Worm (Caenorhabditis elegans): Measurements from ENCODE around the gene srt-33.

Gene srt-33

ce11 chrV:14270729-14271128, 8.9 kb downstream of the srt-33 start, which contains the start of gene F40G12.5:
TSS of gene F40G12.5 (minus strand) at chrV:14270829.
- TF ChIP-seq cog-1 (tag; optimal IDR thresholded peaks at IDR 0.05) (no peak), ref-1 (GFP tag; conservative IDR thresholded peaks at IDR 0.05) (no peak), tab-1 (GFP tag; IDR thresholded peaks at IDR 0.05) (no peak), ztf-29 (GFP tag; IDR thresholded peaks at IDR 0.05) (no peak), med-1 (GFP tag; optimal IDR thresholded peaks at IDR 0.05; ENCODE audit: insufficient read depth) (no peak), klf-2 (GFP tag; conservative IDR thresholded peaks at IDR 0.05) (no peak), T22C8.4 (GFP tag; IDR thresholded peaks at IDR 0.05) (no peak)

ce11 chrV:14268616-14269015, 11.1 kb downstream of the srt-33 start, which contains the start of gene F40G12.4:
TSS of gene F40G12.4 (minus strand) at chrV:14268716.
- no peak for TF ChIP-seq ztf-29 (GFP tag; IDR thresholded peaks at IDR 0.05)
- no peak for TF ChIP-seq med-1 (GFP tag; optimal IDR thresholded peaks at IDR 0.05; ENCODE audit: insufficient read depth)
- TF ChIP-seq ref-1 (GFP tag; conservative IDR thresholded peaks at IDR 0.05), result no peak
- TF ChIP-seq tab-1 (GFP tag; IDR thresholded peaks at IDR 0.05), result no peak
- TF ChIP-seq T22C8.4 (GFP tag; IDR thresholded peaks at IDR 0.05), result no peak
- TF ChIP-seq klf-2 (GFP tag; conservative IDR thresholded peaks at IDR 0.05), result no peak
- no peak for TF ChIP-seq flt-1 (GFP tag; IDR thresholded peaks at IDR 0.05)
- TF ChIP-seq ztf-23 (GFP tag; IDR thresholded peaks at IDR 0.05), result no peak
- no peak for TF ChIP-seq cog-1 (tag; optimal IDR thresholded peaks at IDR 0.05)

- TF ChIP-seq ztf-29 (GFP tag; IDR thresholded peaks at IDR 0.05) (no peak), klf-2 (GFP tag; conservative IDR thresholded peaks at IDR 0.05) (no peak), ref-1 (GFP tag; conservative IDR thresholded peaks at IDR 0.05) (no peak), tab-1 (GFP tag; IDR thresholded peaks at IDR 0.05) (no peak), med-1 (GFP tag; optimal IDR thresholded peaks at IDR 0.05; ENCODE audit: insufficient read depth) (no peak), flt-1 (GFP tag; IDR thresholded peaks at IDR 0.05) (no peak), T22C8.4 (GFP tag; IDR thresholded peaks at IDR 0.05) (no peak), ztf-23 (GFP tag; IDR thresholded peaks at IDR 0.05) (no peak), cog-1 (tag; optimal IDR thresholded peaks at IDR 0.05) (no peak)
Observed at ce11 chrV:14267326-14267942, 12.2 kb downstream of the srt-33 start.

- no peak for TF ChIP-seq klf-2 (GFP tag; conservative IDR thresholded peaks at IDR 0.05)
- TF ChIP-seq ztf-29 (GFP tag; IDR thresholded peaks at IDR 0.05), result no peak
- no peak for TF ChIP-seq T22C8.4 (GFP tag; IDR thresholded peaks at IDR 0.05)
- TF ChIP-seq ztf-23 (GFP tag; IDR thresholded peaks at IDR 0.05), result no peak
- no peak for TF ChIP-seq flt-1 (GFP tag; IDR thresholded peaks at IDR 0.05)
- no peak for TF ChIP-seq ref-1 (GFP tag; conservative IDR thresholded peaks at IDR 0.05)
- no peak for TF ChIP-seq tab-1 (GFP tag; IDR thresholded peaks at IDR 0.05)
- no peak for TF ChIP-seq cog-1 (tag; optimal IDR thresholded peaks at IDR 0.05)
- no peak for TF ChIP-seq med-1 (GFP tag; optimal IDR thresholded peaks at IDR 0.05; ENCODE audit: insufficient read depth)
Observed at ce11 chrV:14260831-14261230, 18.8 kb downstream of the srt-33 start, which contains the start of gene F40G12.2. TSS of gene F40G12.2 (minus strand) at chrV:14260931.

DNA sequence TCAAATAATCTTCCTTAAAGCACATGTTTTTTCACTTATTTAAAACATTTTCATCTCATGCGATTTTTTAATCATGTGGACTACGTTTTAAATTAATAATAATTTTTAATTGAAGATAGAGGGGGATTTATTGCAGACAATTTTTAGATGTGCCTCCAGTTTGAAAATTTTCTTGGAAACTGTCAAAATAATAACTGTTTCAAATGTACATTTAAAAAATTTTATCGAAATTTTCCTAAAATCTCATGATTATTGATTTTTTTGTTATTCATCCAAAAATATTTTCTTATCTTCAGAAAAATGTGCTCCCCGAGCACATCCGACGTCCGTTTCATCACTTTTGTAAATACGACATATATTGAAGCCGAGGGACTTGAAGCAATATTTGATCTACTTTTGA, 22.9 kb downstream of the srt-33 start, which contains the start of gene sre-8:
TSS of gene sre-8 (plus strand) at position 301 of the 400 bp plus-strand sequence.
- no peak for TF ChIP-seq klf-2 (GFP tag; conservative IDR thresholded peaks at IDR 0.05)
- TF ChIP-seq flt-1 (GFP tag; IDR thresholded peaks at IDR 0.05), result no peak
- TF ChIP-seq ztf-23 (GFP tag; IDR thresholded peaks at IDR 0.05), result no peak
- no peak for TF ChIP-seq med-1 (GFP tag; optimal IDR thresholded peaks at IDR 0.05; ENCODE audit: insufficient read depth)
- TF ChIP-seq ztf-29 (GFP tag; IDR thresholded peaks at IDR 0.05), result no peak
- no peak for TF ChIP-seq ref-1 (GFP tag; conservative IDR thresholded peaks at IDR 0.05)
- no peak for TF ChIP-seq tab-1 (GFP tag; IDR thresholded peaks at IDR 0.05)
- no peak for TF ChIP-seq T22C8.4 (GFP tag; IDR thresholded peaks at IDR 0.05)
- TF ChIP-seq cog-1 (tag; optimal IDR thresholded peaks at IDR 0.05), result no peak

DNA sequence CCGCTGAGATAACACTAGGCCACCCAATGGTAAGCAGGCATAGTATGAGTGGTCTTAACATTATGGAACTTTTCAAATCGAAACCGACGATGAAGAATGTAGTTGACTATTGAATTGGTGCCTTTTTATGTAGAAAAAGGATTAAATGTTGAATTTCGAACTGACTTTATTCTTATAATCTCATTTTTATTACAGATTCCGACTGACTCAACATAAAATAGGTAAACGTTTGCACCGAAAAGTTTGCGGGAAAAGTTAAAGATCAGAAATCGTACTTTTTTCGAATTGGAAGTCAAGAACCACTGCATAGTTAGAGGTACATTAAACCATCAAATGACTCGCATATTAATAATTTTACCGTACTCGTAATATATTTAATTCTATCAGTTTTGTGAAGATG, 25.5 kb downstream of the srt-33 start, which contains the start of gene K02E11.7:
TSS of gene K02E11.7 (minus strand) at position 101 of the 400 bp plus-strand sequence.
- no peak for TF ChIP-seq T22C8.4 (GFP tag; IDR thresholded peaks at IDR 0.05)

DNA sequence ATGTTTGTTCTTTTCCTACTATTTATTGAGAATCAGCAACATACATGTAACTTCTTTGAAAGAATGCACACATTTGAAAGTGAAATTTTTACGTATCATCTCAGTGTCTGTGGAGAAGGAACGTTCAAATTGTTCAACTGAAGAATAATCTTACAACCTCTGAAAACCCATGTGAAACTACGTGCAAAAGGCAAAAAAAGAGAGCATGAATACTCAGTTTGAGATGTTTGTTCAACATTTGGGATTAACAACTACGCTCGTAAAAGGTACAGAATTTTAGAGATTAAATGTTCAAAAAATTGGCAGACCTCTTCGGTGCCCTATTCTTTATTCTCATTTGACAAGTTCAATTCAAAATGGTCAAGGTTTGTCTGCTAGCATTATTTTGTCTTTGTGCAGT, 27.7 kb downstream of the srt-33 start, which contains the start of gene K02E11.5:
TSS of gene K02E11.5 (plus strand) at position 301 of the 400 bp plus-strand sequence.
- TF ChIP-seq tab-1 (GFP tag; IDR thresholded peaks at IDR 0.05), result no peak
- no peak for TF ChIP-seq ztf-23 (GFP tag; IDR thresholded peaks at IDR 0.05)
- no peak for TF ChIP-seq ztf-29 (GFP tag; IDR thresholded peaks at IDR 0.05)
- no peak for TF ChIP-seq ref-1 (GFP tag; conservative IDR thresholded peaks at IDR 0.05)
- no peak for TF ChIP-seq klf-2 (GFP tag; conservative IDR thresholded peaks at IDR 0.05)
- no peak for TF ChIP-seq med-1 (GFP tag; optimal IDR thresholded peaks at IDR 0.05; ENCODE audit: insufficient read depth)
- TF ChIP-seq T22C8.4 (GFP tag; IDR thresholded peaks at IDR 0.05), result no peak
- TF ChIP-seq cog-1 (tag; optimal IDR thresholded peaks at IDR 0.05), result no peak
- TF ChIP-seq flt-1 (GFP tag; IDR thresholded peaks at IDR 0.05), result no peak

ce11 chrV:14248654-14249053, 31.0 kb downstream of the srt-33 start, which contains the start of gene K02E11.6:
TSS of gene K02E11.6 (plus strand) at chrV:14248802.
- TF ChIP-seq ztf-29 (GFP tag; IDR thresholded peaks at IDR 0.05) (no peak), T22C8.4 (GFP tag; IDR thresholded peaks at IDR 0.05) (no peak), cog-1 (tag; optimal IDR thresholded peaks at IDR 0.05) (no peak), flt-1 (GFP tag; IDR thresholded peaks at IDR 0.05) (no peak), ref-1 (GFP tag; conservative IDR thresholded peaks at IDR 0.05) (no peak), tab-1 (GFP tag; IDR thresholded peaks at IDR 0.05) (no peak), ztf-23 (GFP tag; IDR thresholded peaks at IDR 0.05) (no peak), med-1 (GFP tag; optimal IDR thresholded peaks at IDR 0.05; ENCODE audit: insufficient read depth) (no peak)

- TF ChIP-seq cog-1 (tag; optimal IDR thresholded peaks at IDR 0.05) (no peak), T22C8.4 (GFP tag; IDR thresholded peaks at IDR 0.05) (no peak), flt-1 (GFP tag; IDR thresholded peaks at IDR 0.05) (no peak), ztf-29 (GFP tag; IDR thresholded peaks at IDR 0.05) (no peak), ztf-23 (GFP tag; IDR thresholded peaks at IDR 0.05) (no peak), tab-1 (GFP tag; IDR thresholded peaks at IDR 0.05) (no peak), ref-1 (GFP tag; conservative IDR thresholded peaks at IDR 0.05) (no peak), med-1 (GFP tag; optimal IDR thresholded peaks at IDR 0.05; ENCODE audit: insufficient read depth) (no peak), klf-2 (GFP tag; conservative IDR thresholded peaks at IDR 0.05) (no peak)
Observed at ce11 chrV:14248025-14248424, 31.7 kb downstream of the srt-33 start, which contains the start of gene K02E11.4. TSS of gene K02E11.4 (minus strand) at chrV:14248125.

All from whole organism, midembryonic.